Worm (Caenorhabditis elegans): ENCODE data around the gene F10D2.16.

Gene F10D2.16

ce11 chrV:7089217-7089616 is 44.8 kb upstream of the F10D2.16 start (continued):
- TF ChIP-seq aly-2 (tag; optimal IDR thresholded peaks at IDR 0.05) = no peak

DNA sequence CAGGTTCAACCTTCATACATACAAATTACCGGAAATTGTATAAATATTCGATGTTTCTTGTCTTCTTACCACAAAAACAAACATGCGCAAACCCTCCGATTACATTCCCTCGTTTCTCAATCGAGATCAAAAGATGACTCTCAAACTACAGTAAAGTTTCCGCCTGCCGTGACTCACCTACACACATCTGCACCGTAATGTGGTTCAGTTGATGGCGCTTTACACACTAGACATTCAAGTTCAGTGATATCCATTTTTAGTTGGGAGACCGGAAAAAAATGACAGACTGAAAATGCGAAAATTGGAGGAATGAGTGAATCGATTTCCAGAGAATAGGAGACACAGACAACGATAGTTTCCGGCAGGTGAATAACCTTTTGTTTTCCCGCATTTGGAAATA is 42.8 kb upstream of the F10D2.16 start, which contains the start of gene nhr-286:
nhr-286 (minus strand) TSS at position 324 of the 400 bp plus-strand sequence.
- no peak for TF ChIP-seq alr-1 (tag; optimal IDR thresholded peaks at IDR 0.05)

- TF ChIP-seq peb-1 (tag; optimal IDR thresholded peaks at IDR 0.05) (no peak), nhr-25 (tag; optimal IDR thresholded peaks at IDR 0.05) (peak; percentile 70), alr-1 (tag; optimal IDR thresholded peaks at IDR 0.05) (no peak), unc-62 (GFP tag; optimal IDR thresholded peaks at IDR 0.05) (no peak), dmd-4 (tag; optimal IDR thresholded peaks at IDR 0.05) (no peak), nhr-237 (tag; optimal IDR thresholded peaks at IDR 0.05) (no peak), snpc-4 (tag; optimal IDR thresholded peaks at IDR 0.05) (no peak), aly-2 (tag; optimal IDR thresholded peaks at IDR 0.05) (no peak), mbf-1 (tag; optimal IDR thresholded peaks at IDR 0.05) (no peak), nhr-21 (tag; optimal IDR thresholded peaks at IDR 0.05) (peak; percentile 55), skn-1 (tag; optimal IDR thresholded peaks at IDR 0.05) (no peak), nhr-12 (tag; optimal IDR thresholded peaks at IDR 0.05) (no peak), mdl-1 (tag; optimal IDR thresholded peaks at IDR 0.05) (peak; percentile 52 to 76), unc-55 (GFP tag; optimal IDR thresholded peaks at IDR 0.05) (no peak), mab-5 (tag; optimal IDR thresholded peaks at IDR 0.05) (no peak), unc-39 (tag; optimal IDR thresholded peaks at IDR 0.05) (no peak), ztf-4 (tag; optimal IDR thresholded peaks at IDR 0.05) (no peak), nhr-23 (tag; optimal IDR thresholded peaks at IDR 0.05) (no peak), lin-39 (tag; optimal IDR thresholded peaks at IDR 0.05) (no peak), nhr-129 (tag; optimal IDR thresholded peaks at IDR 0.05) (peak; percentile 71), lin-11 (tag; optimal IDR thresholded peaks at IDR 0.05) (no peak), ceh-82 (tag; optimal IDR thresholded peaks at IDR 0.05) (no peak), ZK546.5 (tag; optimal IDR thresholded peaks at IDR 0.05) (no peak), zag-1 (tag; optimal IDR thresholded peaks at IDR 0.05) (no peak), ztf-1 (GFP tag; conservative IDR thresholded peaks at IDR 0.05) (no peak), ama-1 (optimal IDR thresholded peaks at IDR 0.05) (peak; percentile 5), lsy-2 (tag; optimal IDR thresholded peaks at IDR 0.05) (peak in 1 of 2 experiments; percentile 31), lin-13 (GFP tag; optimal IDR thresholded peaks at IDR 0.05) (no peak), C34F6.9 (tag; optimal IDR thresholded peaks at IDR 0.05) (peak; percentile 32), elt-1 (tag; optimal IDR thresholded peaks at IDR 0.05) (no peak), sma-3 (GFP tag; optimal IDR thresholded peaks at IDR 0.05) (peak; percentile 70), R02D3.7 (tag; optimal IDR thresholded peaks at IDR 0.05) (no peak), nhr-6 (tag; optimal IDR thresholded peaks at IDR 0.05) (no peak), Y55F3AM.14 (GFP tag; optimal IDR thresholded peaks at IDR 0.05) (peak; percentile 7), ztf-11 (tag; optimal IDR thresholded peaks at IDR 0.05) (no peak), elt-3 (tag; optimal IDR thresholded peaks at IDR 0.05) (no peak), crh-2 (tag; optimal IDR thresholded peaks at IDR 0.05) (peak; percentile 80), nhr-11 (tag; optimal IDR thresholded peaks at IDR 0.05) (no peak), gmeb-1 (tag; optimal IDR thresholded peaks at IDR 0.05) (peak; percentile 56), sem-4 (tag; optimal IDR thresholded peaks at IDR 0.05) (no peak), fos-1 (tag; optimal IDR thresholded peaks at IDR 0.05) (peak; percentile 82), sma-9 (GFP tag; optimal IDR thresholded peaks at IDR 0.05) (peak; percentile 86), sma-9 (tag; optimal IDR thresholded peaks at IDR 0.05) (no peak), nhr-10 (tag; optimal IDR thresholded peaks at IDR 0.05) (no peak), egl-27 (tag; optimal IDR thresholded peaks at IDR 0.05) (peak; percentile 15), ceh-16 (tag; optimal IDR thresholded peaks at IDR 0.05) (no peak), blmp-1 (tag; optimal IDR thresholded peaks at IDR 0.05; ENCODE audit: insufficient read depth) (peak; percentile 92), F13H6.1 (tag; optimal IDR thresholded peaks at IDR 0.05) (peak; percentile 56), nhr-77 (tag; optimal IDR thresholded peaks at IDR 0.05) (no peak)
Measured at ce11 chrV:7093720-7094401, 40.2 kb upstream of the F10D2.16 start, which contains the start of gene nhr-135. Gene nhr-135 (minus strand): TSS chrV:7093770.
